Worm (Caenorhabditis elegans) whole organism, mixed stage, embryonic: ENCODE measurements around the gene F41F3.8.

ENCODE experiments used
- blmp-1 ChIP-seq: fragments of 150-350 bp; optimal IDR thresholded peaks from 2 replicates; lab custom pipeline; 2014; ENCODE audit warnings: missing biosample characterization, missing genetic modification characterization
- lsy-2 ChIP-seq: fragments of 150-350 bp; optimal IDR thresholded peaks from 2 replicates; lab custom pipeline; 2014; ENCODE audit warnings: missing biosample characterization, missing genetic modification characterization
- nhr-237 ChIP-seq: fragments of 150-350 bp; optimal IDR thresholded peaks from 2 replicates; lab custom pipeline; 2014; ENCODE audit warnings: missing biosample characterization, missing genetic modification characterization

- TF ChIP-seq lsy-2 (tag; lab: Kevin White, UChicago) = no peak
- TF ChIP-seq blmp-1 = no peak
- no peak for TF ChIP-seq nhr-237 (tag; lab: Kevin White, UChicago)
These were observed 5.9 kb upstream of the F41F3.8 start, which contains the start of gene soc-1 for ce11 chrV:4642691-4643090.
